Worm (Caenorhabditis elegans): ENCODE results near the gene M04B2.2.

DNA sequence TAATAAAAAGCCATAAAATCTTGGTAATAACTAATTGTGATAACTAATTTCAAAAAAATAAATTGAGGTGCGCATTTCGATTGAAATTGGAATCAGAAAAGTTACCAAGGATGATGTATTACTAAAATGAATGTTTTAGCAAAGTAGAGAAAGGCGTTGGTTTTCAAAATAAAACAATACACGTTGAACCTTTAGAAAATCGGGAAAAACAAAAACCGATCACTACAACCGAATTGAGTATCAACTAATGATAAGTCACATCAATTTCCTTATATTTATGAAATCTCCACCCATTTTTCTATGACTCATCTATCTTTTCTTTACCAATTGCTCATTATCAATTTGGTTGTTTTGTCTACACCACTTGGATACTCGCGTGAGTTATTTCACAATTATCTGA is 27.4 kb upstream of the M04B2.2 start, which contains the start of gene H21P03.10:
- TF ChIP-seq nhr-11 (tag; optimal IDR thresholded peaks at IDR 0.05) (no peak), pqm-1 (tag; optimal IDR thresholded peaks at IDR 0.05) (no peak), fkh-10 (GFP tag; optimal IDR thresholded peaks at IDR 0.05) (no peak), ets-4 (tag; optimal IDR thresholded peaks at IDR 0.05) (no peak), eyg-1 (tag; optimal IDR thresholded peaks at IDR 0.05) (no peak), unc-86 (tag; optimal IDR thresholded peaks at IDR 0.05) (no peak), sdc-2 (tag; optimal IDR thresholded peaks at IDR 0.05) (no peak), mec-3 (tag; optimal IDR thresholded peaks at IDR 0.05; ENCODE audit: borderline replicate concordance) (no peak), ahr-1 (tag; optimal IDR thresholded peaks at IDR 0.05) (no peak), ceh-9 (tag; optimal IDR thresholded peaks at IDR 0.05) (no peak), hlh-6 (tag; optimal IDR thresholded peaks at IDR 0.05) (no peak)

Data from whole organism, late embryonic.